Fruit fly (Drosophila melanogaster) whole organism: ENCODE measurements around the gene HIP.
A peak's percentile ranks its signal among the peaks of the same experiment; 100 is the strongest.

Experiments used
- CG8478 ChIP-seq: fragments of >200 bp; optimal IDR thresholded peaks from 2 replicates; lab custom pipeline; 2018; ENCODE audit warnings: inconsistent platforms
- Dll ChIP-seq: fragments of >200 bp; optimal IDR thresholded peaks from 2 replicates; lab custom pipeline; 2017
- pan ChIP-seq: fragments of >200 bp; optimal IDR thresholded peaks from 2 replicates; lab custom pipeline; 2017
- psq ChIP-seq: fragments of >200 bp; optimal IDR thresholded peaks from 2 replicates; lab custom pipeline; 2017

- TF ChIP-seq psq (lab: Kevin White, UChicago) (no peak), pan (lab: Kevin White, UChicago) (no peak), CG8478 (lab: Kevin White, UChicago) (no peak), Dll (lab: Kevin White, UChicago) (peak; percentile 24)
Observed at dm6 chrX:3778135-3778951, 20.6 kb upstream of the HIP start.
